Worm (Caenorhabditis elegans) whole organism, early embryonic: ENCODE measurements around the gene ztf-7.

Source experiments
- B0310.2 ChIP-seq: sonication (generic microtip); optimal IDR thresholded peaks from 2 replicates; lab custom pipeline; 2016; ENCODE audit warnings: mild to moderate bottlenecking, missing genetic modification characterization, missing compliant biosample characterization
- F13C5.2 ChIP-seq: sonication (generic microtip); optimal IDR thresholded peaks from 2 replicates; lab custom pipeline; 2017; ENCODE audit warnings: mild to moderate bottlenecking, missing genetic modification characterization, inconsistent platforms, missing compliant biosample characterization
- aly-1 ChIP-seq: sonication (generic microtip); optimal IDR thresholded peaks from 2 replicates; lab custom pipeline; 2016; ENCODE audit warnings: missing genetic modification characterization, missing compliant biosample characterization
- ama-1 ChIP-seq: fragments of 150-350 bp; optimal IDR thresholded peaks from 2 replicates; lab custom pipeline; 2014
- ceh-13 ChIP-seq: fragments of 200-800 bp; sonication (Bioruptor generic); optimal IDR thresholded peaks from 2 replicates; lab custom pipeline; 2018; ENCODE audit warnings: mild to moderate bottlenecking, missing genetic modification characterization, missing compliant biosample characterization
- ceh-36 ChIP-seq: sonication (generic microtip); optimal IDR thresholded peaks from 2 replicates; lab custom pipeline; 2016; ENCODE audit warnings: missing genetic modification characterization, inconsistent platforms, missing compliant biosample characterization
- ets-7 ChIP-seq: sonication (generic microtip); optimal IDR thresholded peaks from 2 replicates; lab custom pipeline; 2016; ENCODE audit warnings: missing genotype, missing genetic modification characterization, missing compliant biosample characterization
- flt-1 ChIP-seq: fragments of 200-800 bp; sonication (Bioruptor generic); IDR thresholded peaks from 2 replicates; pipeline ENCODE4 v1.3.6; 2022; ENCODE audit warnings: missing genetic modification characterization, missing compliant biosample characterization
- hmbx-1 ChIP-seq: sonication (generic microtip); optimal IDR thresholded peaks from 2 replicates; lab custom pipeline; 2016; ENCODE audit warnings: mild to moderate bottlenecking, missing genetic modification characterization, missing compliant biosample characterization
- hmg-4 ChIP-seq: fragments of 200-800 bp; sonication (Bioruptor generic); optimal IDR thresholded peaks from 2 replicates; lab custom pipeline; 2018; ENCODE audit warnings: mild to moderate bottlenecking, missing genetic modification characterization, missing compliant biosample characterization
- hnd-1 ChIP-seq: sonication (generic microtip); optimal IDR thresholded peaks from 2 replicates; lab custom pipeline; 2016; ENCODE audit warnings: missing genetic modification characterization, missing compliant biosample characterization
- pes-1 ChIP-seq: fragments of 200-800 bp; sonication (Bioruptor generic); IDR thresholded peaks from 2 replicates; pipeline ENCODE4 v1.3.6; 2022; ENCODE audit warnings: missing genetic modification reagents, missing genetic modification characterization, missing compliant biosample characterization
- scrt-1 ChIP-seq: fragments of 200-800 bp; sonication (Bioruptor generic); IDR thresholded peaks from 2 replicates; pipeline ENCODE4 v1.3.6; 2022; ENCODE audit warnings: missing genetic modification characterization, missing compliant biosample characterization
- sea-1 ChIP-seq: fragments of 200-800 bp; sonication (Bioruptor generic); conservative IDR thresholded peaks from 2 replicates; pipeline ENCODE4 v1.3.6; 2022; ENCODE audit warnings: missing genetic modification characterization, missing compliant biosample characterization
- tbx-11 ChIP-seq: fragments of 200-800 bp; sonication (Bioruptor generic); IDR thresholded peaks from 2 replicates; pipeline ENCODE4 v1.3.6; 2022; ENCODE audit warnings: missing genetic modification characterization, missing compliant biosample characterization
- tbx-37 ChIP-seq: fragments of 200-800 bp; sonication (Bioruptor generic); conservative IDR thresholded peaks from 2 replicates; pipeline ENCODE4 v1.3.6; 2022; ENCODE audit warnings: missing genetic modification reagents, missing genetic modification characterization, missing compliant biosample characterization
- tra-4 ChIP-seq: sonication (generic microtip); optimal IDR thresholded peaks from 2 replicates; lab custom pipeline; 2017; ENCODE audit warnings: missing genetic modification characterization, missing compliant biosample characterization

ztf-7 gene

DNA sequence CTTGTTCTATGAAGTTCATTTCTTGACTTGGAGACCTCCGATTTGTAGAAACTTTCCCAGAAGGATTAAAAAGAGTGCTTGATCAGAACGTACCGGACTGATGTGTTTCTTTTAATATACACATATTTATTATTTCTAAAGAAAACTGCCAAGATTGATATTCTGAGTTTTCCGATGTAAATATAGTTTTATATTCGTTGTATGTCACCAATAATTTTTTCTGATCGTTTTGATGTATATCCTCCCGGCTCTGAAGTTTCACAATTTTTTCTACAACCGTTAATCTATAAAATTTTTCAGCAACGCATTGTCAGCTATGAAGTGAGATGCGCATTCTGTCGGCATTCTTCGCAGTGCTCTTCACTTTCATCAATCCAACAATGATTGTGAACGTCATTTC, 7.1 kb upstream of the ztf-7 start, which contains the start of gene F46B6.9:
Gene F46B6.9 (plus strand): TSS at position 301 of the 400 bp plus-strand sequence.
- no peak for TF ChIP-seq hmbx-1
- TF ChIP-seq flt-1 (GFP tag; lab: Robert Waterston, UW), result no peak
- TF ChIP-seq ceh-13 (GFP tag; lab: Kevin White, UChicago), result no peak
- no peak for TF ChIP-seq tra-4 (tag; lab: Kevin White, UChicago)
- no peak for TF ChIP-seq scrt-1 (GFP tag; lab: Robert Waterston, UW)
- no peak for TF ChIP-seq B0310.2
- TF ChIP-seq tbx-37 (GFP tag; lab: Robert Waterston, UW), result no peak
- TF ChIP-seq hnd-1 (tag; lab: Kevin White, UChicago), result no peak
- no peak for TF ChIP-seq sea-1

ce11 chrV:9796002-9796401, 6.5 kb upstream of the ztf-7 start:
- no peak for TF ChIP-seq tbx-37 (GFP tag; lab: Robert Waterston, UW)

DNA sequence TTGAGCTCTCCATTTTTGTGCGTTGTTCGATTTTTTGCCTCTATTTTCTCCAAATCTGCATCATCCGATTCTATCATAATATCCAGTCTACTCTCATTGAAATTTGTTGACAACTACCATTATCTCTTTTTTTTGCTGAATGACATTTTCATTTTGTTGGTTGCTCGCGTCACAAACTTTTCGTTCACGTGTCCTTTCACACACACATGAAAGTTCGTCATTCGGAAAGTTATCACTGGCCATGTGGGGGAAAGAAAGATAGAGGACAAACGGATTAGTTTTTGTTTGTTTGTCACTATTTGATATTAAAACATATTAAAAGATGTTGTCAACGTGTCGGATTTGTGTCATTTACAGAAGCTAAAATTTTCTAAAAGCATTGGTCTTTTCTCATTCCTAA, 5.5 kb upstream of the ztf-7 start:
- TF ChIP-seq ceh-13 (GFP tag; lab: Kevin White, UChicago), result no peak
- no peak for TF ChIP-seq ceh-36
- no peak for TF ChIP-seq flt-1 (GFP tag; lab: Robert Waterston, UW)
- TF ChIP-seq scrt-1 (GFP tag; lab: Robert Waterston, UW), result no peak
- no peak for TF ChIP-seq tbx-11 (GFP tag; lab: Robert Waterston, UW)
- TF ChIP-seq sea-1, result no peak
- no peak for TF ChIP-seq hnd-1 (tag; lab: Kevin White, UChicago)
- TF ChIP-seq ama-1 (lab: Kevin White, UChicago), result no peak
- no peak for TF ChIP-seq hmg-4 (GFP tag; lab: Kevin White, UChicago)
- no peak for TF ChIP-seq tbx-37 (GFP tag; lab: Robert Waterston, UW)
- no peak for TF ChIP-seq B0310.2
- no peak for TF ChIP-seq ets-7
- TF ChIP-seq pes-1 (GFP tag; lab: Robert Waterston, UW), result no peak
- no peak for TF ChIP-seq hmbx-1
- no peak for TF ChIP-seq tra-4 (tag; lab: Kevin White, UChicago)

DNA sequence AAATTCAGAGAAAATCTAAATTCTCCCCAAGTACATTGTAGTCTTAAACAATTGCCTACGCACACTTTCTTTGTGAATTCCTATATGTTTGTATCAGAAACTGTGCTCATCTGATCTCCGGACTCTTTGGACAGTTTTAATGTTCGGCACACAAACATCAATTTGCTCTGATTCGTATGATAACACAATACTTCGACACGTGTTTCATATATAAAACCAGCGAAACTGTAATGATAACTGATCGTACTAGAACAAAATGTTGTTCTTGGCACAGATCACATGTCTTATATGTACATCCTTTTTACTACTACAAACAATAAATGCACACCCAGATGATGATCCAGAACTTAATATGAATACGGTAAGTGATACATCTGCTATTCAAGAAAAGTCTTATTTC, 1.8 kb upstream of the ztf-7 start, which contains the start of gene lipl-2:
Gene lipl-2 (plus strand): TSS at position 236 of the 400 bp plus-strand sequence.
- TF ChIP-seq tbx-37 (GFP tag; lab: Robert Waterston, UW), result no peak
- no peak for TF ChIP-seq hnd-1 (tag; lab: Kevin White, UChicago)
- no peak for TF ChIP-seq F13C5.2
- no peak for TF ChIP-seq ama-1 (lab: Kevin White, UChicago)
- no peak for TF ChIP-seq sea-1
- TF ChIP-seq hmbx-1, result no peak
- TF ChIP-seq aly-1 (tag; lab: Kevin White, UChicago), result no peak
- no peak for TF ChIP-seq ets-7
- no peak for TF ChIP-seq scrt-1 (GFP tag; lab: Robert Waterston, UW)
- TF ChIP-seq flt-1 (GFP tag; lab: Robert Waterston, UW), result no peak
- no peak for TF ChIP-seq hmg-4 (GFP tag; lab: Kevin White, UChicago)
- TF ChIP-seq B0310.2, result no peak
- TF ChIP-seq pes-1 (GFP tag; lab: Robert Waterston, UW), result no peak
- TF ChIP-seq ceh-36, result no peak
- no peak for TF ChIP-seq tra-4 (tag; lab: Kevin White, UChicago)
- no peak for TF ChIP-seq tbx-11 (GFP tag; lab: Robert Waterston, UW)
- no peak for TF ChIP-seq ceh-13 (GFP tag; lab: Kevin White, UChicago)

DNA sequence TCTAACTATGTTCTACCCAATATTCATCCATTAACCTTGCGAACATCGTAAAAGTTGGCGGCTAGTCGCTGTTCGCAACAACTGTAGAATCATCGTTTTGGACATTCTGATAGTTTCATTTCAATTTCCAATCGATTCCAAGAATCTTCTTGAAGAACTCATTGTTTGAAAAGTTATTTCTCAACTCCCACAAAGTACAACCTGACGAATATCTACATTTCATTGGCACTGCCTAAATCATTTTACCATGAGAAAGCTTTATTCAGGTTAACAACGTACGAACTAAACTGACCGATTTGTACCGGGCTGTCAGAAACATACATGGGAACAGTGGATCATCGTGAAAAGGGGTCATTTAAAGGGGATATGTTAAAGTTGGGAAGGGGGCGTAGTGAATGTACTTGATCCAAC, 2.8 kb downstream of the ztf-7 start, which contains the start of gene F46B6.6:
Gene F46B6.6 (minus strand): TSS at position 148 of the 411 bp plus-strand sequence.
- TF ChIP-seq ets-7 (no peak), ama-1 (lab: Kevin White, UChicago) (peak; percentile 44)

DNA sequence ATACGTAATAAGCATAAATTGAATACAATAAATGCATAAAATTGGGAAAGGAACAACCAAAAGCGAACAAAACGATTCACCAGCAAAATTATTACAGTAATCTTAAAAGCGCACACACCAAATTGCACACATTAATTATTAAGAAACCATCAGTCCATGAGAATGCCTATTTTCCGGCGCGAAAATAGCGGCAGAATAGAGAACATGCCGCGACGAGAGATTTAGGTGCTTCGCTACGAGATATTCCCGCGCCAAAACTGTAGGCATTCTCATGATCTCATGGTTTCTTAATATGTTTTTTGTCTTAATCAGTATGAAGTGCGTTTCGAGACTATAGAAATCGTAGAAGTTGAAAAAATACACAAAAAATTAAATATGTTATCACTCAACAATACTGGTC, 5.3 kb downstream of the ztf-7 start:
- TF ChIP-seq hmg-4 (GFP tag; lab: Kevin White, UChicago) (no peak), scrt-1 (GFP tag; lab: Robert Waterston, UW) (no peak), aly-1 (tag; lab: Kevin White, UChicago) (no peak), tbx-11 (GFP tag; lab: Robert Waterston, UW) (no peak), pes-1 (GFP tag; lab: Robert Waterston, UW) (no peak), F13C5.2 (no peak), hmbx-1 (no peak), ama-1 (lab: Kevin White, UChicago) (no peak), tra-4 (tag; lab: Kevin White, UChicago) (no peak), flt-1 (GFP tag; lab: Robert Waterston, UW) (no peak), B0310.2 (no peak), tbx-37 (GFP tag; lab: Robert Waterston, UW) (no peak), sea-1 (no peak), hnd-1 (tag; lab: Kevin White, UChicago) (no peak), ets-7 (no peak), ceh-36 (no peak)

ce11 chrV:9782969-9783368, 6.5 kb downstream of the ztf-7 start, which contains the start of gene F46B6.5:
TSS of gene F46B6.5 (minus strand) at chrV:9783069.
- no peak for TF ChIP-seq hmbx-1
- TF ChIP-seq hnd-1 (tag; lab: Kevin White, UChicago), result no peak
- TF ChIP-seq ama-1 (lab: Kevin White, UChicago), result no peak
- no peak for TF ChIP-seq hmg-4 (GFP tag; lab: Kevin White, UChicago)
- TF ChIP-seq ceh-36, result no peak
- TF ChIP-seq tbx-37 (GFP tag; lab: Robert Waterston, UW), result no peak

DNA sequence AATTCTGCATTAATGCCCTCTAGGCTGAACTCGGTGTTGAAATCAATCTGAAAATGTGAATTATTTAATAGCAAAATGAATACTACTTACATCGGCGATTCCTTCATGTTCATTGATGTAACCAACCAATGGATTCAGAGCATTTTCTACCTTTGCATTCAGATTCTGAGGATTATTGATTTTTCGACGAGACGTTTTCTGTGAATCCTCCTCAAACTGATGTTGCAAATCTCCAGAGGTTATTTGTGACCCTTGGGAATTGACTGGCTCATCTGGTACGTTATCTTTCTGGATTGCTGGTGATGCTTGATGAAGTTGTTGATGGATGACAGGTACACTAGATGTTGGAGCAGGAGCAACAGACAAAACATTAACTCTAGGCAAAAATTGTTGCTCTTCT, 7.5 kb downstream of the ztf-7 start:
- TF ChIP-seq flt-1 (GFP tag; lab: Robert Waterston, UW) (no peak), scrt-1 (GFP tag; lab: Robert Waterston, UW) (no peak), aly-1 (tag; lab: Kevin White, UChicago) (no peak), ceh-36 (no peak), F13C5.2 (no peak), ama-1 (lab: Kevin White, UChicago) (no peak), hmg-4 (GFP tag; lab: Kevin White, UChicago) (no peak), B0310.2 (no peak), pes-1 (GFP tag; lab: Robert Waterston, UW) (no peak), sea-1 (no peak), hmbx-1 (no peak), hnd-1 (tag; lab: Kevin White, UChicago) (no peak), ets-7 (no peak), tra-4 (tag; lab: Kevin White, UChicago) (no peak)
